Worm (Caenorhabditis elegans) whole organism, early embryonic: ENCODE data around the gene atf-7.

ENCODE experiments used
- aly-1 ChIP-seq: sonication (generic microtip); optimal IDR thresholded peaks from 2 replicates; lab custom pipeline; 2016; ENCODE audit warnings: missing genetic modification characterization, missing compliant biosample characterization
- ama-1 ChIP-seq: fragments of 150-350 bp; optimal IDR thresholded peaks from 2 replicates; lab custom pipeline; 2014
- ceh-13 ChIP-seq: fragments of 200-800 bp; sonication (Bioruptor generic); optimal IDR thresholded peaks from 2 replicates; lab custom pipeline; 2018; ENCODE audit warnings: mild to moderate bottlenecking, missing genetic modification characterization, missing compliant biosample characterization
- ceh-36 ChIP-seq: sonication (generic microtip); optimal IDR thresholded peaks from 2 replicates; lab custom pipeline; 2016; ENCODE audit warnings: missing genetic modification characterization, inconsistent platforms, missing compliant biosample characterization
- ets-7 ChIP-seq: sonication (generic microtip); optimal IDR thresholded peaks from 2 replicates; lab custom pipeline; 2016; ENCODE audit warnings: missing genotype, missing genetic modification characterization, missing compliant biosample characterization
- hmbx-1 ChIP-seq: sonication (generic microtip); optimal IDR thresholded peaks from 2 replicates; lab custom pipeline; 2016; ENCODE audit warnings: mild to moderate bottlenecking, missing genetic modification characterization, missing compliant biosample characterization
- hmg-4 ChIP-seq: fragments of 200-800 bp; sonication (Bioruptor generic); optimal IDR thresholded peaks from 2 replicates; lab custom pipeline; 2018; ENCODE audit warnings: mild to moderate bottlenecking, missing genetic modification characterization, missing compliant biosample characterization
- sea-1 ChIP-seq: fragments of 200-800 bp; sonication (Bioruptor generic); conservative IDR thresholded peaks from 2 replicates; pipeline ENCODE4 v1.3.6; 2022; ENCODE audit warnings: missing genetic modification characterization, missing compliant biosample characterization
- tbx-11 ChIP-seq: fragments of 200-800 bp; sonication (Bioruptor generic); IDR thresholded peaks from 2 replicates; pipeline ENCODE4 v1.3.6; 2022; ENCODE audit warnings: missing genetic modification characterization, missing compliant biosample characterization
- tbx-37 ChIP-seq: fragments of 200-800 bp; sonication (Bioruptor generic); conservative IDR thresholded peaks from 2 replicates; pipeline ENCODE4 v1.3.6; 2022; ENCODE audit warnings: missing genetic modification reagents, missing genetic modification characterization, missing compliant biosample characterization
- tra-4 ChIP-seq: sonication (generic microtip); optimal IDR thresholded peaks from 2 replicates; lab custom pipeline; 2017; ENCODE audit warnings: missing genetic modification characterization, missing compliant biosample characterization

- TF ChIP-seq hmbx-1 (tag; lab: Kevin White, UChicago), result no peak
- no peak for TF ChIP-seq aly-1 (tag; lab: Kevin White, UChicago)
- no peak for TF ChIP-seq ama-1 (lab: Kevin White, UChicago)
- TF ChIP-seq ets-7, result no peak
- TF ChIP-seq sea-1 (GFP tag; lab: Robert Waterston, UW), result no peak
- TF ChIP-seq hmg-4 (GFP tag; lab: Kevin White, UChicago), result no peak
- TF ChIP-seq ceh-36 (tag; lab: Kevin White, UChicago), result no peak
- TF ChIP-seq tbx-11, result no peak
- no peak for TF ChIP-seq tbx-37 (GFP tag; lab: Robert Waterston, UW)
- TF ChIP-seq ceh-13 (GFP tag; lab: Kevin White, UChicago), result no peak
- no peak for TF ChIP-seq tra-4 (tag; lab: Kevin White, UChicago)
These were observed 21.4 kb downstream of the atf-7 start, which contains the start of gene ins-17 for ce11 chrIII:4477472-4477871.
